Worm (Caenorhabditis elegans): ENCODE data around the gene eif-2D.

eif-2D gene

ce11 chrII:5701485-5701884 lies 10.0 kb downstream of the eif-2D start:
- TF ChIP-seq dao-5 (tag; optimal IDR thresholded peaks at IDR 0.05) (no peak), him-1 (tag; optimal IDR thresholded peaks at IDR 0.05) (peak; percentile 40), W03F9.2 (tag; optimal IDR thresholded peaks at IDR 0.05) (peak; percentile 52)

- no peak for TF ChIP-seq W03F9.2 (tag; optimal IDR thresholded peaks at IDR 0.05)
- TF ChIP-seq him-1 (tag; optimal IDR thresholded peaks at IDR 0.05): no peak
These were observed 11.2 kb downstream of the eif-2D start for ce11 chrII:5702611-5703192.

ce11 chrII:5704479-5704878 lies 13.0 kb downstream of the eif-2D start:
- TF ChIP-seq dao-5 (tag; optimal IDR thresholded peaks at IDR 0.05) (no peak), him-1 (tag; optimal IDR thresholded peaks at IDR 0.05) (no peak), W03F9.2 (tag; optimal IDR thresholded peaks at IDR 0.05) (no peak)

- TF ChIP-seq him-1 (tag; optimal IDR thresholded peaks at IDR 0.05): no peak
- TF ChIP-seq dao-5 (tag; optimal IDR thresholded peaks at IDR 0.05): no peak
- TF ChIP-seq W03F9.2 (tag; optimal IDR thresholded peaks at IDR 0.05): no peak
These were observed 16.0 kb downstream of the eif-2D start, which contains the start of gene osta-2 for ce11 chrII:5707532-5707931. TSS of gene osta-2 (plus strand) at chrII:5707691.

ce11 chrII:5708154-5708553 lies 16.6 kb downstream of the eif-2D start:
- no peak for TF ChIP-seq W03F9.2 (tag; optimal IDR thresholded peaks at IDR 0.05)

- TF ChIP-seq him-1 (tag; optimal IDR thresholded peaks at IDR 0.05) (no peak), W03F9.2 (tag; optimal IDR thresholded peaks at IDR 0.05) (no peak), dao-5 (tag; optimal IDR thresholded peaks at IDR 0.05) (no peak)
These were observed 19.3 kb downstream of the eif-2D start for ce11 chrII:5710835-5711234.

- TF ChIP-seq dao-5 (tag; optimal IDR thresholded peaks at IDR 0.05) (no peak), W03F9.2 (tag; optimal IDR thresholded peaks at IDR 0.05) (no peak), him-1 (tag; optimal IDR thresholded peaks at IDR 0.05) (no peak)
These were observed 20.6 kb downstream of the eif-2D start for ce11 chrII:5712126-5712525.

- TF ChIP-seq dao-5 (tag; optimal IDR thresholded peaks at IDR 0.05) (no peak), W03F9.2 (tag; optimal IDR thresholded peaks at IDR 0.05) (peak; percentile 74), him-1 (tag; optimal IDR thresholded peaks at IDR 0.05) (peak; percentile 35)
These were observed 23.3 kb downstream of the eif-2D start, which contains the start of the genes tiar-1 and lelo-4 for ce11 chrII:5714807-5715206. TSS of gene tiar-1 (minus strand) at chrII:5714823. TSS of gene lelo-4 (plus strand) at chrII:5714924.

ce11 chrII:5715745-5716357 lies 24.3 kb downstream of the eif-2D start, which contains the start of the genes C18A3.10 and C18A3.3:
TSS of gene C18A3.10 (minus strand) at chrII:5715845.
TSS of gene C18A3.3 (plus strand) at chrII:5716307.
- no peak for TF ChIP-seq W03F9.2 (tag; optimal IDR thresholded peaks at IDR 0.05)
- no peak for TF ChIP-seq him-1 (tag; optimal IDR thresholded peaks at IDR 0.05)
- TF ChIP-seq dao-5 (tag; optimal IDR thresholded peaks at IDR 0.05): no peak

- no peak for TF ChIP-seq him-1 (tag; optimal IDR thresholded peaks at IDR 0.05)
- TF ChIP-seq dao-5 (tag; optimal IDR thresholded peaks at IDR 0.05): no peak
- TF ChIP-seq W03F9.2 (tag; optimal IDR thresholded peaks at IDR 0.05): no peak
These were observed 26.3 kb downstream of the eif-2D start, which contains the start of gene zipt-3 for ce11 chrII:5717831-5718230. TSS of gene zipt-3 (plus strand) at chrII:5718131.

ce11 chrII:5719848-5720247 lies 28.3 kb downstream of the eif-2D start, which contains the start of gene damt-1:
TSS of gene damt-1 (plus strand) at chrII:5720148.
- TF ChIP-seq him-1 (tag; optimal IDR thresholded peaks at IDR 0.05) (no peak), dao-5 (tag; optimal IDR thresholded peaks at IDR 0.05) (no peak), W03F9.2 (tag; optimal IDR thresholded peaks at IDR 0.05) (no peak)

- TF ChIP-seq dao-5 (tag; optimal IDR thresholded peaks at IDR 0.05) (no peak), him-1 (tag; optimal IDR thresholded peaks at IDR 0.05) (peak; percentile 83)
These were observed 33.6 kb downstream of the eif-2D start for ce11 chrII:5725094-5725493.

- TF ChIP-seq dao-5 (tag; optimal IDR thresholded peaks at IDR 0.05) (no peak), W03F9.2 (tag; optimal IDR thresholded peaks at IDR 0.05) (no peak), him-1 (tag; optimal IDR thresholded peaks at IDR 0.05) (peak; percentile 1)
These were observed 36.2 kb downstream of the eif-2D start, which contains the start of gene rab-3 for ce11 chrII:5727707-5728106. TSS of gene rab-3 (minus strand) at chrII:5727853.

- TF ChIP-seq W03F9.2 (tag; optimal IDR thresholded peaks at IDR 0.05): no peak
- no peak for TF ChIP-seq dao-5 (tag; optimal IDR thresholded peaks at IDR 0.05)
- no peak for TF ChIP-seq him-1 (tag; optimal IDR thresholded peaks at IDR 0.05)
These were observed 39.0 kb downstream of the eif-2D start, which contains the start of the genes C18A3.7 and C18A3.11 for ce11 chrII:5730343-5731083. TSS of gene C18A3.7 (minus strand) at chrII:5730443. TSS of gene C18A3.11 (plus strand) at chrII:5731033.
